Worm (Caenorhabditis elegans) whole organism, L2 larva: ENCODE measurements around the gene nep-11.

Experiments
- F13H6.1 ChIP-seq: sonication (generic microtip); optimal IDR thresholded peaks from 2 replicates; lab custom pipeline; 2016; ENCODE audit warnings: missing genetic modification characterization, missing compliant biosample characterization
- alr-1 ChIP-seq: fragments of 150-350 bp; optimal IDR thresholded peaks from 2 replicates; lab custom pipeline; 2014; ENCODE audit warnings: missing biosample characterization, missing genetic modification characterization
- aly-2 ChIP-seq: fragments of 150-350 bp; optimal IDR thresholded peaks from 2 replicates; lab custom pipeline; 2014; ENCODE audit warnings: missing biosample characterization, missing genetic modification characterization
- ceh-16 ChIP-seq: fragments of 150-350 bp; optimal IDR thresholded peaks from 2 replicates; lab custom pipeline; 2014; ENCODE audit warnings: missing biosample characterization, missing genetic modification characterization
- crh-2 ChIP-seq: sonication (generic microtip); optimal IDR thresholded peaks from 2 replicates; lab custom pipeline; 2017; ENCODE audit warnings: missing biosample characterization, missing genetic modification characterization
- egl-27 ChIP-seq: sonication (generic microtip); optimal IDR thresholded peaks from 3 replicates; lab custom pipeline; 2017; ENCODE audit warnings: missing biosample characterization, missing genetic modification reagents, missing genetic modification characterization
- fos-1 ChIP-seq: fragments of 150-350 bp; optimal IDR thresholded peaks from 2 replicates; lab custom pipeline; 2014; ENCODE audit warnings: missing biosample characterization, missing genetic modification characterization
- nhr-12 ChIP-seq: fragments of 150-350 bp; optimal IDR thresholded peaks from 2 replicates; lab custom pipeline; 2014; ENCODE audit warnings: missing biosample characterization, missing genetic modification characterization
- nhr-23 ChIP-seq: fragments of 150-350 bp; optimal IDR thresholded peaks from 2 replicates; lab custom pipeline; 2014; ENCODE audit warnings: missing biosample characterization, missing genetic modification reagents, missing genetic modification characterization
- nhr-6 ChIP-seq: fragments of 150-350 bp; optimal IDR thresholded peaks from 2 replicates; lab custom pipeline; 2014; ENCODE audit warnings: missing biosample characterization, missing genetic modification characterization
- nhr-77 ChIP-seq: fragments of 150-350 bp; optimal IDR thresholded peaks from 2 replicates; lab custom pipeline; 2014; ENCODE audit warnings: missing biosample characterization, missing genetic modification characterization
- skn-1 ChIP-seq: sonication (generic microtip); optimal IDR thresholded peaks from 2 replicates; lab custom pipeline; 2017; ENCODE audit warnings: missing biosample characterization, missing genetic modification characterization

DNA sequence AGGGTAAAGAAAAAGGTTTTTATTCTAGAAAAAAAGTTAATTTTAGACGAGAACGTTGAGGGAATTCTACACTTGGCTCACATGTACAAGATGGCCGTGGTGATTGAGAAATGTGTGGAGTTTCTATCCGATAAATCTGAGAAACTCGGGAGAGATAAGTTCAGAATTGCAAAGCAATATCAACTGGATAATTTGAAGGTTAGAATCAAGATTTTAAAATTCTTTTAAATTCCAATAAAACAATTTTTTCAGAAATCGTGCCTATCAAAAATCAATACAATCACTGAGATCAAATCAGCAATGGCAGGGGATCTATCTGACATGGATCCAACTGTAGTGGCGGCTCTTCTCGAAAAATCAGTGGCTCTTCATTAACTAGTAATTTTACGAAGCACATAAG, 47.1 kb downstream of the nep-11 start, which contains the start of gene Y49F6C.2:
- TF ChIP-seq aly-2 (no peak), skn-1 (tag; lab: Kevin White, UChicago) (no peak), nhr-12 (tag; lab: Kevin White, UChicago) (no peak), egl-27 (no peak), F13H6.1 (tag; lab: Kevin White, UChicago) (no peak), nhr-6 (tag; lab: Kevin White, UChicago) (no peak), fos-1 (tag; lab: Kevin White, UChicago) (no peak), nhr-23 (tag; lab: Kevin White, UChicago) (no peak), crh-2 (tag; lab: Kevin White, UChicago) (no peak), ceh-16 (no peak), nhr-77 (tag; lab: Kevin White, UChicago) (no peak), alr-1 (tag; lab: Kevin White, UChicago) (no peak)
